Fruit fly (Drosophila melanogaster) whole organism, embryonic: ENCODE measurements around the gene bol.

ENCODE experiments used
- Atf6 ChIP-seq: fragments of 200-800 bp; sonication (Bioruptor generic); IDR thresholded peaks from 2 replicates; pipeline ENCODE4 v1.3.6; 2022; ENCODE audit warnings: missing biosample characterization, missing genetic modification characterization
- BEAF-32 ChIP-seq: fragments of 200-800 bp; sonication (Bioruptor generic); optimal IDR thresholded peaks from 3 replicates; lab custom pipeline; 2017; ENCODE audit warnings: missing biosample characterization, missing genetic modification characterization, mild to moderate bottlenecking, moderate library complexity, missing genetic modification reagents
- CG10147 ChIP-seq: fragments of 200-800 bp; sonication (Bioruptor generic); optimal IDR thresholded peaks from 2 replicates; lab custom pipeline; 2019; ENCODE audit warnings: missing biosample characterization, mild to moderate bottlenecking, missing genetic modification characterization, moderate library complexity
- CG11247 ChIP-seq: fragments of 200-800 bp; sonication (Bioruptor generic); IDR thresholded peaks from 2 replicates; pipeline ENCODE4 v1.3.6; 2022; ENCODE audit warnings: missing biosample characterization, missing genetic modification characterization
- CG12071 ChIP-seq: fragments of 200-800 bp; sonication (Bioruptor generic); optimal IDR thresholded peaks from 3 replicates; lab custom pipeline; 2018; ENCODE audit warnings: missing biosample characterization, mild to moderate bottlenecking, missing genetic modification characterization
- CG12236 ChIP-seq: fragments of 200-800 bp; sonication (Bioruptor generic); optimal IDR thresholded peaks from 2 replicates; lab custom pipeline; 2016; ENCODE audit warnings: missing biosample characterization, missing genetic modification characterization
- CG13287 ChIP-seq: fragments of 200-800 bp; sonication (Bioruptor generic); IDR thresholded peaks from 2 replicates; pipeline ENCODE4 v1.3.6; 2022; ENCODE audit warnings: missing biosample characterization, missing genetic modification characterization; ENCODE audit not compliant: partially characterized antibody
- CG13296 ChIP-seq: fragments of 200-800 bp; sonication (Bioruptor generic); optimal IDR thresholded peaks from 3 replicates; lab custom pipeline; 2018; ENCODE audit warnings: missing biosample characterization, mild to moderate bottlenecking, missing genetic modification characterization
- CG14667 ChIP-seq: fragments of 200-800 bp; sonication (Bioruptor generic); IDR thresholded peaks from 2 replicates; pipeline ENCODE4 v1.3.6; 2022; ENCODE audit warnings: missing biosample characterization, missing genetic modification characterization
- CG14710 ChIP-seq: fragments of 200-800 bp; sonication (Bioruptor generic); optimal IDR thresholded peaks from 3 replicates; lab custom pipeline; 2019; ENCODE audit warnings: missing biosample characterization, mild to moderate bottlenecking, missing genetic modification characterization, moderate library complexity
- CG1529 ChIP-seq: fragments of 200-800 bp; sonication (Bioruptor generic); optimal IDR thresholded peaks from 3 replicates; lab custom pipeline; 2018; ENCODE audit warnings: missing biosample characterization, missing genetic modification characterization
- CG16813 ChIP-seq: fragments of 200-800 bp; sonication (Bioruptor generic); IDR thresholded peaks from 3 replicates; pipeline ENCODE4 v1.3.6; 2022; ENCODE audit warnings: missing biosample characterization, missing genetic modification characterization; ENCODE audit not compliant: partially characterized antibody
- CG16815 ChIP-seq: fragments of 200-800 bp; sonication (Bioruptor generic); optimal IDR thresholded peaks from 3 replicates; lab custom pipeline; 2017; ENCODE audit warnings: missing biosample characterization, mild to moderate bottlenecking, missing genetic modification characterization
- CG17829 ChIP-seq: fragments of 200-800 bp; optimal IDR thresholded peaks from 2 replicates; lab custom pipeline; 2019; ENCODE audit warnings: missing biosample characterization, mild to moderate bottlenecking, missing genetic modification characterization, moderate library complexity
- CG18619 ChIP-seq: fragments of 200-800 bp; sonication (Bioruptor generic); optimal IDR thresholded peaks from 3 replicates; lab custom pipeline; 2017; ENCODE audit warnings: missing biosample characterization, mild to moderate bottlenecking, missing genetic modification characterization
- CG2678 ChIP-seq: fragments of 200-800 bp; sonication (Bioruptor generic); optimal IDR thresholded peaks from 3 replicates; lab custom pipeline; 2019; ENCODE audit warnings: missing biosample characterization, mild to moderate bottlenecking, missing genetic modification characterization, moderate library complexity
- CG30431 ChIP-seq: fragments of 200-800 bp; sonication (Bioruptor generic); optimal IDR thresholded peaks from 2 replicates; lab custom pipeline; 2017; ENCODE audit warnings: missing biosample characterization, missing genetic modification characterization
- CG33557 ChIP-seq: fragments of 200-800 bp; sonication (Bioruptor generic); optimal IDR thresholded peaks from 2 replicates; lab custom pipeline; 2019; ENCODE audit warnings: missing biosample characterization, mild to moderate bottlenecking, missing genetic modification characterization, moderate library complexity
- CG3838 ChIP-seq: fragments of 200-800 bp; sonication (Bioruptor generic); optimal IDR thresholded peaks from 3 replicates; lab custom pipeline; 2016; ENCODE audit warnings: missing biosample characterization, missing genetic modification characterization
- CG4328 ChIP-seq: fragments of 200-800 bp; sonication (Bioruptor generic); optimal IDR thresholded peaks from 3 replicates; lab custom pipeline; 2017; ENCODE audit warnings: missing biosample characterization, missing genetic modification reagents, missing genetic modification characterization
- CG4404 ChIP-seq: fragments of 200-800 bp; sonication (Bioruptor generic); IDR thresholded peaks from 2 replicates; pipeline ENCODE4 v1.3.6; 2022; ENCODE audit warnings: missing biosample characterization, missing genetic modification characterization
- CG7372 ChIP-seq: fragments of 200-800 bp; sonication (Bioruptor generic); IDR thresholded peaks from 2 replicates; pipeline ENCODE4 v1.3.6; 2022; ENCODE audit warnings: missing biosample characterization, missing genetic modification characterization
- CG7928 ChIP-seq: fragments of 200-800 bp; sonication (Bioruptor generic); optimal IDR thresholded peaks from 2 replicates; lab custom pipeline; 2017; ENCODE audit warnings: missing biosample characterization, mild to moderate bottlenecking, missing genetic modification characterization
- CG7987 ChIP-seq: fragments of 200-800 bp; sonication (Bioruptor generic); optimal IDR thresholded peaks from 2 replicates; lab custom pipeline; 2018; ENCODE audit warnings: missing biosample characterization, mild to moderate bottlenecking, missing genetic modification characterization, moderate library complexity
- CG8281 ChIP-seq: fragments of 200-800 bp; sonication (Bioruptor generic); optimal IDR thresholded peaks from 2 replicates; lab custom pipeline; 2018; ENCODE audit warnings: missing biosample characterization, mild to moderate bottlenecking, missing genetic modification characterization, moderate library complexity
- CG9727 ChIP-seq: fragments of 200-800 bp; sonication (Bioruptor generic); optimal IDR thresholded peaks from 3 replicates; lab custom pipeline; 2017; ENCODE audit warnings: missing biosample characterization, mild to moderate bottlenecking, missing genetic modification characterization
- Dek ChIP-seq: fragments of 200-800 bp; sonication (Bioruptor generic); optimal IDR thresholded peaks from 3 replicates; lab custom pipeline; 2019; ENCODE audit warnings: missing biosample characterization, mild to moderate bottlenecking, missing genetic modification characterization, moderate library complexity
- H15 ChIP-seq: fragments of 200-800 bp; sonication (Bioruptor generic); IDR thresholded peaks from 3 replicates; pipeline ENCODE4 v1.3.6; 2022; ENCODE audit warnings: missing biosample characterization, missing genetic modification characterization
- Hmr ChIP-seq: fragments of 200-800 bp; sonication (Bioruptor generic); optimal IDR thresholded peaks from 3 replicates; lab custom pipeline; 2017; ENCODE audit warnings: mild to moderate bottlenecking, missing biosample characterization, missing genetic modification reagents, missing genetic modification characterization
- Jarid2 ChIP-seq: fragments of 200-800 bp; sonication (Bioruptor generic); optimal IDR thresholded peaks from 3 replicates; lab custom pipeline; 2017; ENCODE audit warnings: mild to moderate bottlenecking, missing biosample characterization, missing genetic modification reagents, missing genetic modification characterization
- Lpt ChIP-seq: fragments of >200 bp; optimal IDR thresholded peaks from 2 replicates; lab custom pipeline; 2018; ENCODE audit warnings: missing biosample characterization, missing genetic modification characterization
- NC2β ChIP-seq: fragments of 200-800 bp; sonication (Bioruptor generic); optimal IDR thresholded peaks from 2 replicates; lab custom pipeline; 2016; ENCODE audit warnings: missing biosample characterization, missing genetic modification characterization
- NK7.1 ChIP-seq: fragments of 200-800 bp; sonication (Bioruptor generic); optimal IDR thresholded peaks from 3 replicates; lab custom pipeline; 2016; ENCODE audit warnings: missing biosample characterization, missing genetic modification characterization
- Nf-YC ChIP-seq: fragments of 200-800 bp; optimal IDR thresholded peaks from 3 replicates; lab custom pipeline; 2019; ENCODE audit warnings: missing biosample characterization, mild to moderate bottlenecking, missing genetic modification characterization, moderate library complexity
- Ravus ChIP-seq: fragments of 200-800 bp; sonication (Bioruptor generic); IDR thresholded peaks from 2 replicates; pipeline ENCODE4 v1.3.6; 2022; ENCODE audit warnings: missing biosample characterization, missing genetic modification characterization
- Sry-β ChIP-seq: fragments of 200-800 bp; sonication (Bioruptor generic); optimal IDR thresholded peaks from 2 replicates; lab custom pipeline; 2018; ENCODE audit warnings: missing biosample characterization, mild to moderate bottlenecking, missing genetic modification characterization, moderate library complexity
- Stat92E ChIP-seq, 3 experiments: fragments of >200 bp in 2 of 3; fragments of 200-800 bp in 1 of 3; sonication (Bioruptor generic) in 1 of 3; optimal IDR thresholded peaks; 2 replicates each; lab custom pipeline; 2017 to 2019; ENCODE audit warnings: missing biosample characterization in 3 of 3, missing genetic modification characterization in 3 of 3, mild to moderate bottlenecking in 1 of 3, moderate library complexity in 1 of 3
- ap ChIP-seq: fragments of 200-800 bp; sonication (Bioruptor generic); IDR thresholded peaks from 2 replicates; pipeline ENCODE4 v1.3.6; 2022; ENCODE audit warnings: missing biosample characterization, missing genetic modification characterization
- cwo ChIP-seq: fragments of 200-800 bp; sonication (Bioruptor generic); optimal IDR thresholded peaks from 3 replicates; lab custom pipeline; 2017; ENCODE audit warnings: missing biosample characterization, missing genetic modification characterization, mild to moderate bottlenecking, moderate library complexity, missing genetic modification reagents
- dmrt11E ChIP-seq: fragments of 200-800 bp; sonication (Bioruptor generic); optimal IDR thresholded peaks from 3 replicates; lab custom pipeline; 2018; ENCODE audit warnings: missing biosample characterization, mild to moderate bottlenecking, missing genetic modification characterization, moderate library complexity
- dpn ChIP-seq, 2 experiments: fragments of 200-800 bp; sonication (Bioruptor generic); optimal IDR thresholded peaks; 3 replicates each; lab custom pipeline; 2016; ENCODE audit warnings: missing biosample characterization in 2 of 2, missing genetic modification characterization in 2 of 2
- fd3F ChIP-seq: fragments of 200-800 bp; sonication (Bioruptor generic); optimal IDR thresholded peaks from 2 replicates; lab custom pipeline; 2018; ENCODE audit warnings: missing biosample characterization, mild to moderate bottlenecking, missing genetic modification characterization, moderate library complexity
- kah ChIP-seq: fragments of 200-800 bp; sonication (Bioruptor generic); optimal IDR thresholded peaks from 2 replicates; lab custom pipeline; 2018; ENCODE audit warnings: missing biosample characterization, mild to moderate bottlenecking, missing genetic modification characterization
- pfk ChIP-seq: fragments of 200-800 bp; sonication (Bioruptor generic); optimal IDR thresholded peaks from 2 replicates; lab custom pipeline; 2018; ENCODE audit warnings: missing biosample characterization, mild to moderate bottlenecking, missing genetic modification characterization, moderate library complexity
- ro ChIP-seq: fragments of 200-800 bp; sonication (Bioruptor generic); IDR thresholded peaks from 2 replicates; pipeline ENCODE4 v1.3.6; 2022; ENCODE audit warnings: missing biosample characterization, missing genetic modification characterization
- schlank ChIP-seq: fragments of 200-800 bp; sonication (Bioruptor generic); optimal IDR thresholded peaks from 2 replicates; lab custom pipeline; 2018; ENCODE audit warnings: missing biosample characterization, mild to moderate bottlenecking, missing genetic modification characterization
- sna ChIP-seq: fragments of 200-800 bp; sonication (Bioruptor generic); IDR thresholded peaks from 2 replicates; pipeline ENCODE4 v1.3.6; 2022; ENCODE audit warnings: missing biosample characterization, missing genetic modification characterization; ENCODE audit not compliant: partially characterized antibody
- sqz ChIP-seq: fragments of 200-800 bp; sonication (Bioruptor generic); optimal IDR thresholded peaks from 3 replicates; lab custom pipeline; 2018; ENCODE audit warnings: missing biosample characterization, mild to moderate bottlenecking, missing genetic modification characterization
- sr ChIP-seq: fragments of 200-800 bp; sonication (Bioruptor generic); IDR thresholded peaks from 3 replicates; pipeline ENCODE4 v1.3.6; 2022; ENCODE audit warnings: missing biosample characterization, missing genetic modification characterization
- unc-4 ChIP-seq: fragments of 200-800 bp; sonication (Bioruptor generic); IDR thresholded peaks from 2 replicates; pipeline ENCODE4 v1.3.6; 2022; ENCODE audit warnings: missing biosample characterization, missing genetic modification characterization; ENCODE audit not compliant: partially characterized antibody

The bol gene

DNA sequence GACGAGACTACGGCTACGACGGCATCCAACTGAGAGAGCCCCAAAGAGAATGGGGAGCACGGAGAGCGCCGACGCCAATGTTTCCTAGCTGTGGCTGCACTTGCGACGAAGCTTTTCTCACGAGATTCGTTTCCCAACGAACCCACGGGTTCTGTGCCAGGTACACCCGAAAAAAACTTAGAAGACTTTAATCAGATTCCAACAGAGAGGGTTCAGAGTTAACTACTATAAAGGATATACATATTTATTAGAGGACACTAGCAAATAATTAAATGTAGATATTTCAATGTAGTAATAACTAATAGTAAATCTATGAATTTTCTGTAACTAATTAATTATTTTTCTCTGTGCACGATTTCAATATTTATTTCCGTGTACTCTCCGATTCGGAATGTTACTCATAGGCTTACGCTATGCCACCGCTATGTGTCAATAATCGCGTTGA is 68.2 kb downstream of the bol start, which contains the start of gene Argk1 (continued):
- TF ChIP-seq CG14710 (tag; lab: Kevin White, UChicago) (no peak), NK7.1 (GFP tag; lab: Kevin White, UChicago) (no peak), Nf-YC (tag; lab: Kevin White, UChicago) (peak; percentile 38), CG7928 (GFP tag; lab: Kevin White, UChicago) (no peak), CG16815 (GFP tag; lab: Kevin White, UChicago) (peak; percentile 11), schlank (no peak), CG16813 (GFP tag; lab: Robert Waterston, UW) (no peak), CG2678 (tag; lab: Kevin White, UChicago) (peak; percentile 62), H15 (no peak), dmrt11E (no peak), Hmr (GFP tag; lab: Kevin White, UChicago) (peak; percentile 81), CG3838 (GFP tag; lab: Kevin White, UChicago) (no peak), Stat92E (GFP tag; optimal IDR thresholded peaks at IDR 0.05; lab: Kevin White, UChicago) (no peak), fd3F (GFP tag; lab: Kevin White, UChicago) (peak; percentile 36), CG4404 (0 out of 2 replicates have a peak, but pooled peaks have one; percentile 19), Atf6 (peak; percentile 77), CG17829 (tag; lab: Kevin White, UChicago) (no peak), Lpt (no peak), ap (GFP tag; lab: Robert Waterston, UW) (no peak), BEAF-32 (GFP tag; lab: Kevin White, UChicago) (no peak), CG14667 (GFP tag; lab: Robert Waterston, UW) (peak; percentile 26; the same call in 1 of the 2 replicates), NC2β (GFP tag; lab: Kevin White, UChicago) (no peak), Ravus (GFP tag; lab: Robert Waterston, UW) (no peak), Dek (tag; lab: Kevin White, UChicago) (peak; percentile 55), CG8281 (tag; lab: Kevin White, UChicago) (no peak), unc-4 (GFP tag; lab: Robert Waterston, UW) (no peak), ro (GFP tag; lab: Robert Waterston, UW) (no peak), CG7987 (GFP tag; lab: Kevin White, UChicago) (no peak), CG13296 (GFP tag; lab: Kevin White, UChicago) (peak; percentile 3), cwo (peak; percentile 29), CG4328 (GFP tag; lab: Kevin White, UChicago) (no peak), sna (GFP tag; lab: Robert Waterston, UW) (no peak), CG12071 (GFP tag; lab: Kevin White, UChicago) (no peak), CG12236 (GFP tag; lab: Kevin White, UChicago) (no peak), CG9727 (GFP tag; lab: Kevin White, UChicago) (peak; percentile 42), Sry-β (GFP tag; lab: Kevin White, UChicago) (no peak), CG18619 (GFP tag; lab: Kevin White, UChicago) (peak; percentile 68), Jarid2 (no peak), dpn (GFP tag; optimal IDR thresholded peaks at IDR 0.05; lab: Kevin White, UChicago) (peak; percentile 28 to 63), CG10147 (GFP tag; lab: Kevin White, UChicago) (no peak), pfk (GFP tag; lab: Kevin White, UChicago) (no peak), CG30431 (GFP tag; lab: Kevin White, UChicago) (no peak), CG33557 (GFP tag; lab: Kevin White, UChicago) (no peak), CG11247 (GFP tag; lab: Robert Waterston, UW) (0 out of 2 replicates have a peak, but pooled peaks have one; percentile 16), CG1529 (GFP tag; lab: Kevin White, UChicago) (no peak), CG7372 (no peak), CG13287 (GFP tag; lab: Robert Waterston, UW) (no peak), sqz (no peak), kah (GFP tag; lab: Kevin White, UChicago) (no peak), sr (GFP tag; lab: Robert Waterston, UW) (no peak)
